Worm (Caenorhabditis elegans) whole organism, L1 larva: Measurements from ENCODE around the gene flp-18.

ENCODE experiments used
- ceh-8 ChIP-seq: fragments of 200-800 bp; sonication (Bioruptor generic); optimal IDR thresholded peaks from 2 replicates; lab custom pipeline; 2018; ENCODE audit warnings: mild to moderate bottlenecking, missing genetic modification characterization, moderate library complexity, missing compliant biosample characterization
- fos-1 ChIP-seq: fragments of 150-350 bp; optimal IDR thresholded peaks from 2 replicates; lab custom pipeline; 2014; ENCODE audit warnings: missing biosample characterization, missing genetic modification characterization

DNA sequence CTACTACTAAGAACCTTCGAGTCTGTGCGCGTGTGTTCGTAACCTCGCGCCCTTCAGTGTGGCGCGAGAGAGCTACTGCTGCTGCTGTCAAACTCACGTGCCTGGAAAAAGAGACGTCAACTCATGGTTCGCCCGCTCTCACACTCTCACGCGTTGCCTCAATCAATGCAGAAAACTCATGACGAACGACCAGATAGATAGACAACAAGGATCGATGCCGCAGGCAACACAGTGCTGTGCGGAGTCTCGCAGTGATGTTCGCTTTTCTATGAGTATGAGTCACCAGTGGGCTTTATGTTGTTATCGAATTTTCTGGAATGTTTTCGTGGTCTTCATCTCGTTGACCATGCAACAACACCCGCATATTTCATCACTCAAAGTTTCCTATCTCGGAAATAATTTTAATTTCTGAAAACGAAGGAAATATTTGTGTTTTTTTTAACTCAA is 46.8 kb downstream of the flp-18 start:
- TF ChIP-seq fos-1 (no peak), ceh-8 (GFP tag; lab: Kevin White, UChicago) (no peak)
